Fruit fly (Drosophila melanogaster): ENCODE data around the gene Cpr35B.

The Cpr35B gene

DNA sequence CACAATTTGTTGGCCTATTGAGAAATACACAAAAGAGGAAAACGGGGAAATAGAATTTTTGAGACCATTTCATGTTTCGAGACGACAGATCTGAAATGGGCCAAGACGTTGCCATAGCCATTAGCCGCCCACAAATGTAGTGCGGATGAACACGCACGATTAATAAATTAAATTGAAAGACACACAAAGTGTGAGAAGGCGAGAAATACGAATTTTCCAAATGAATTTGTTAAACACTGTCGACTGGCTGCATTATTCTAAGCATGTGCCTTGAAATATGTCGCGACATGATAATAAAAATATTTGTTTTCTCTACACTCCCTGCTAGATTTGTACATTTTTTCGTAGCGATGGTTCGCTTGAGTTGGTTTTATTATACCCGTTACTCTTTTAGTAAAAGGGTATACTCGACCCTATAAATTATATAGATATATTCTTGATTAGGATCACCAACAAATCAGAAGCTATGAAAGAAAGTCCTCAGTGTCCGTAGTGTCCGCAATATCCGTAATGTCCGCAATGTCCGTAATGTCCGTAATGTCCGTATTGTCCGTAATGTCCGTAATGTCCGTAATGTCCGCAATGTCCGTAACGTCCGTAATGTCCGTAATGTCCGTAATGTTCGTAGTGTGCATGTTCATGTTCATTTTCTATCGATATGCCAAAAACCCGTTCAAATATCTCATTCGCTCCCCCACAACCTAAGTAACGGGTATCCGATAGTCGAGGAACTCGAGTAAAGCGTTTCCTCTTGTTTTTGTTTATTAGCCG, 48.3 kb downstream of the Cpr35B start (continued):
- TF ChIP-seq tgo (GFP tag; IDR thresholded peaks at IDR 0.05) (0 out of 3 replicates have a peak, but pooled peaks have one; percentile 13), sens-2 (GFP tag; IDR thresholded peaks at IDR 0.05) (no peak), CG11695 (GFP tag; IDR thresholded peaks at IDR 0.05) (no peak), CG3065 (GFP tag; optimal IDR thresholded peaks at IDR 0.05) (no peak), CG7987 (GFP tag; optimal IDR thresholded peaks at IDR 0.05) (no peak), prd (optimal IDR thresholded peaks at IDR 0.05) (no peak), prd (GFP tag; IDR thresholded peaks at IDR 0.05) (peak; percentile 52), ranshi (GFP tag; IDR thresholded peaks at IDR 0.05) (no peak), NfI (GFP tag; optimal IDR thresholded peaks at IDR 0.05) (peak; percentile 6), wek (GFP tag; optimal IDR thresholded peaks at IDR 0.05) (no peak), Xbp1 (GFP tag; optimal IDR thresholded peaks at IDR 0.05) (peak; percentile 38), Med (GFP tag) (peak; percentile 70), HLH4C (GFP tag; IDR thresholded peaks at IDR 0.05; ENCODE audit: partially characterized antibody) (no peak), kni (GFP tag; optimal IDR thresholded peaks at IDR 0.05) (no peak), ham (GFP tag; IDR thresholded peaks at IDR 0.05) (no peak), Dref (GFP tag; IDR thresholded peaks at IDR 0.05) (no peak), CG4854 (GFP tag; optimal IDR thresholded peaks at IDR 0.05) (no peak), dmrt11E (tag; optimal IDR thresholded peaks at IDR 0.05) (peak; percentile 25), CG12071 (GFP tag; optimal IDR thresholded peaks at IDR 0.05) (no peak), jing (GFP tag; optimal IDR thresholded peaks at IDR 0.05) (no peak), tna (GFP tag; IDR thresholded peaks at IDR 0.05; ENCODE audit: partially characterized antibody) (no peak), CG9797 (GFP tag; optimal IDR thresholded peaks at IDR 0.05) (no peak), Dll (GFP tag; IDR thresholded peaks at IDR 0.05; ENCODE audit: partially characterized antibody) (no peak), E2f1 (GFP tag; IDR thresholded peaks at IDR 0.05) (peak; percentile 38), fd96Cb (tag; optimal IDR thresholded peaks at IDR 0.05) (peak; percentile 49), ac (GFP tag; optimal IDR thresholded peaks at IDR 0.05) (no peak), Max (GFP tag; optimal IDR thresholded peaks at IDR 0.05) (peak; percentile 8), CG6254 (GFP tag; optimal IDR thresholded peaks at IDR 0.05) (no peak), klu (GFP tag; IDR thresholded peaks at IDR 0.05) (no peak), Hr39 (optimal IDR thresholded peaks at IDR 0.05) (no peak), fd102C (GFP tag; optimal IDR thresholded peaks at IDR 0.05) (no peak), Rfx (GFP tag; IDR thresholded peaks at IDR 0.05) (peak; percentile 54), ind (GFP tag; optimal IDR thresholded peaks at IDR 0.05) (peak; percentile 32), CG10267 (tag; optimal IDR thresholded peaks at IDR 0.05) (peak; percentile 4), repo (GFP tag; optimal IDR thresholded peaks at IDR 0.05) (peak; percentile 7), CG31388 (GFP tag; optimal IDR thresholded peaks at IDR 0.05) (no peak), CG34422 (GFP tag; IDR thresholded peaks at IDR 0.05) (no peak), chn (GFP tag; optimal IDR thresholded peaks at IDR 0.05) (no peak), unpg (GFP tag; optimal IDR thresholded peaks at IDR 0.05) (no peak), CG12769 (tag; optimal IDR thresholded peaks at IDR 0.05) (no peak), HLHmδ (GFP tag; optimal IDR thresholded peaks at IDR 0.05) (no peak), knrl (GFP tag; IDR thresholded peaks at IDR 0.05; ENCODE audit: partially characterized antibody) (no peak), CG17912 (GFP tag; optimal IDR thresholded peaks at IDR 0.05) (no peak), CG43689 (GFP tag; IDR thresholded peaks at IDR 0.05) (no peak), CG6683 (GFP tag; optimal IDR thresholded peaks at IDR 0.05) (no peak), tin (GFP tag; optimal IDR thresholded peaks at IDR 0.05) (peak; percentile 16), Trl (optimal IDR thresholded peaks at IDR 0.05) (no peak), Trl (GFP tag; optimal IDR thresholded peaks at IDR 0.05) (no peak), crol (GFP tag; IDR thresholded peaks at IDR 0.05) (no peak), CG6654 (GFP tag; optimal IDR thresholded peaks at IDR 0.05) (peak; percentile 28), cg (GFP tag; optimal IDR thresholded peaks at IDR 0.05) (no peak)

Data from whole organism, embryonic.